Worm (Caenorhabditis elegans) whole organism, young adult: ENCODE data around the gene F57H12.6.

ENCODE experiments used
- D2030.7 ChIP-seq: fragments of 200-800 bp; sonication (Bioruptor generic); IDR thresholded peaks from 2 replicates; pipeline ENCODE4 v1.3.6; 2022; ENCODE audit warnings: missing genetic modification reagents, missing genetic modification characterization, missing compliant biosample characterization
- F52B5.7 ChIP-seq: sonication (generic microtip); optimal IDR thresholded peaks from 2 replicates; lab custom pipeline; 2016; ENCODE audit warnings: mild to moderate bottlenecking, missing genetic modification characterization, missing compliant biosample characterization
- K12H6.12 ChIP-seq: fragments of 200-800 bp; sonication (Bioruptor generic); optimal IDR thresholded peaks from 2 replicates; lab custom pipeline; 2018; ENCODE audit warnings: mild to moderate bottlenecking, missing genetic modification characterization, missing compliant biosample characterization
- T07F8.4 ChIP-seq: sonication (generic microtip); optimal IDR thresholded peaks from 2 replicates; lab custom pipeline; 2016; ENCODE audit warnings: mild to moderate bottlenecking, missing genetic modification characterization, moderate library complexity, missing compliant biosample characterization
- T26A5.8 ChIP-seq: sonication (generic microtip); optimal IDR thresholded peaks from 2 replicates; lab custom pipeline; 2016; ENCODE audit warnings: missing genetic modification characterization, missing compliant biosample characterization
- Y53F4B.3 ChIP-seq: fragments of 200-800 bp; sonication (Bioruptor generic); IDR thresholded peaks from 2 replicates; pipeline ENCODE4 v1.3.6; 2022; ENCODE audit warnings: missing genetic modification reagents, missing genetic modification characterization, missing compliant biosample characterization
- Y56A3A.18 ChIP-seq: fragments of 200-800 bp; sonication (Bioruptor generic); IDR thresholded peaks from 2 replicates; pipeline ENCODE4 v1.3.6; 2022; ENCODE audit warnings: missing genetic modification reagents, missing genetic modification characterization, missing compliant biosample characterization
- ama-1 ChIP-seq, 3 experiments: fragments of 150-350 bp in 1 of 3; sonication (generic microtip) in 2 of 3; optimal IDR thresholded peaks; 2 replicates each; lab custom pipeline; 2014 to 2018; ENCODE audit warnings: missing biosample characterization in 2 of 3, missing genetic modification characterization in 2 of 3, missing genetic modification reagents in 2 of 3
- aptf-2 ChIP-seq: fragments of 200-800 bp; sonication (Bioruptor generic); conservative IDR thresholded peaks from 2 replicates; pipeline ENCODE4 v1.3.6; 2022; ENCODE audit warnings: missing genetic modification reagents, missing genetic modification characterization, missing compliant biosample characterization
- athp-1 ChIP-seq: sonication (generic microtip); optimal IDR thresholded peaks from 2 replicates; lab custom pipeline; 2017; ENCODE audit warnings: mild to moderate bottlenecking, missing genetic modification characterization, missing compliant biosample characterization
- bed-2 ChIP-seq: fragments of 200-800 bp; sonication (Bioruptor generic); IDR thresholded peaks from 2 replicates; pipeline ENCODE4 v1.3.6; 2022; ENCODE audit warnings: missing genetic modification reagents, missing genetic modification characterization, missing compliant biosample characterization
- cebp-1 ChIP-seq, 2 experiments: fragments of 200-800 bp in 1 of 2; sonication (Bioruptor generic) in 1 of 2; sonication (generic microtip) in 1 of 2; IDR thresholded peaks in 1 of 2; optimal IDR thresholded peaks in 1 of 2; 2 replicates each; pipeline versions ENCODE4 v1.3.6 to Lab custom; 2017 to 2022; ENCODE audit warnings: missing compliant biosample characterization in 2 of 2, missing genetic modification characterization in 2 of 2, mild to moderate bottlenecking in 1 of 2, missing genetic modification reagents in 1 of 2, moderate library complexity in 1 of 2
- cebp-2 ChIP-seq: fragments of 200-800 bp; sonication (Bioruptor generic); IDR thresholded peaks from 2 replicates; pipeline ENCODE4 v1.3.6; 2022; ENCODE audit warnings: missing genetic modification characterization, missing compliant biosample characterization
- ceh-40 ChIP-seq: fragments of 200-800 bp; sonication (Bioruptor generic); IDR thresholded peaks from 2 replicates; pipeline ENCODE4 v1.3.6; 2022; ENCODE audit warnings: missing genetic modification characterization, missing compliant biosample characterization
- die-1 ChIP-seq: sonication (generic microtip); optimal IDR thresholded peaks from 2 replicates; lab custom pipeline; 2016; ENCODE audit warnings: missing genotype, mild to moderate bottlenecking, missing genetic modification characterization, missing compliant biosample characterization
- dpff-1 ChIP-seq: sonication (generic microtip); optimal IDR thresholded peaks from 2 replicates; lab custom pipeline; 2017; ENCODE audit warnings: mild to moderate bottlenecking, missing genetic modification characterization, missing compliant biosample characterization
- dpl-1 ChIP-seq: fragments of 150-350 bp; optimal IDR thresholded peaks from 2 replicates; lab custom pipeline; 2014; ENCODE audit warnings: missing biosample characterization, missing genetic modification reagents, missing genetic modification characterization
- efl-1 ChIP-seq: fragments of 150-350 bp; optimal IDR thresholded peaks from 2 replicates; lab custom pipeline; 2014; ENCODE audit warnings: missing biosample characterization, missing genetic modification reagents, missing genetic modification characterization
- egl-18 ChIP-seq: fragments of 200-800 bp; sonication (Bioruptor generic); IDR thresholded peaks from 2 replicates; pipeline ENCODE4 v1.3.6; 2022; ENCODE audit warnings: missing genetic modification reagents, missing genetic modification characterization, missing compliant biosample characterization
- egl-44 ChIP-seq: fragments of 200-800 bp; sonication (Bioruptor generic); IDR thresholded peaks from 2 replicates; pipeline ENCODE4 v1.3.6; 2022; ENCODE audit warnings: missing genetic modification reagents, missing genetic modification characterization, missing compliant biosample characterization
- egrh-3 ChIP-seq: fragments of 200-800 bp; sonication (Bioruptor generic); IDR thresholded peaks from 2 replicates; pipeline ENCODE4 v1.3.6; 2022; ENCODE audit warnings: missing genetic modification reagents, missing genetic modification characterization, missing compliant biosample characterization
- ekl-4 ChIP-seq: fragments of 200-800 bp; sonication (Bioruptor generic); IDR thresholded peaks from 2 replicates; pipeline ENCODE4 v1.3.6; 2022; ENCODE audit warnings: missing genetic modification reagents, missing genetic modification characterization, missing compliant biosample characterization
- ets-4 ChIP-seq: fragments of 200-800 bp; sonication (Bioruptor generic); optimal IDR thresholded peaks from 2 replicates; lab custom pipeline; 2018; ENCODE audit warnings: mild to moderate bottlenecking, missing genetic modification characterization, missing compliant biosample characterization
- him-1 ChIP-seq: sonication (generic microtip); optimal IDR thresholded peaks from 2 replicates; lab custom pipeline; 2016; ENCODE audit warnings: missing genotype, missing genetic modification reagents, missing genetic modification characterization, missing compliant biosample characterization
- hlh-12 ChIP-seq: sonication (generic microtip); optimal IDR thresholded peaks from 2 replicates; lab custom pipeline; 2016; ENCODE audit warnings: missing genetic modification characterization, missing compliant biosample characterization
- hmg-20 ChIP-seq: fragments of 200-800 bp; sonication (Bioruptor generic); IDR thresholded peaks from 2 replicates; pipeline ENCODE4 v1.3.6; 2022; ENCODE audit warnings: missing genetic modification reagents, missing genetic modification characterization, missing compliant biosample characterization
- lag-1 ChIP-seq: fragments of 200-800 bp; sonication (Bioruptor generic); IDR thresholded peaks from 2 replicates; pipeline ENCODE4 v1.3.6; 2022; ENCODE audit warnings: missing genetic modification reagents, missing genetic modification characterization, missing compliant biosample characterization
- lin-35 ChIP-seq, 3 experiments: fragments of 150-350 bp in 2 of 3; sonication (generic microtip) in 1 of 3; optimal IDR thresholded peaks; 2 replicates each; lab custom pipeline; 2014 to 2018; ENCODE audit warnings: missing biosample characterization in 3 of 3, missing genetic modification characterization in 3 of 3, missing genetic modification reagents in 3 of 3
- lin-40 ChIP-seq: sonication (generic microtip); optimal IDR thresholded peaks from 2 replicates; lab custom pipeline; 2016; ENCODE audit warnings: missing genetic modification characterization, mild to moderate bottlenecking, missing compliant biosample characterization, missing genotype, missing genetic modification reagents
- lir-1 ChIP-seq: fragments of 200-800 bp; sonication (Bioruptor generic); conservative IDR thresholded peaks from 2 replicates; pipeline ENCODE4 v1.3.6; 2022; ENCODE audit warnings: missing genetic modification reagents, missing genetic modification characterization, missing compliant biosample characterization
- madf-8 ChIP-seq: fragments of 200-800 bp; sonication (Bioruptor generic); conservative IDR thresholded peaks from 2 replicates; pipeline ENCODE4 v1.3.6; 2022; ENCODE audit warnings: missing genetic modification reagents, missing genetic modification characterization, missing compliant biosample characterization
- mcd-1 ChIP-seq: fragments of 200-800 bp; sonication (Bioruptor generic); IDR thresholded peaks from 2 replicates; pipeline ENCODE4 v1.3.6; 2022; ENCODE audit warnings: missing genetic modification reagents, missing genetic modification characterization, missing compliant biosample characterization
- nhr-120 ChIP-seq: fragments of 200-800 bp; sonication (Bioruptor generic); IDR thresholded peaks from 2 replicates; pipeline ENCODE4 v1.3.6; 2022; ENCODE audit warnings: missing genetic modification characterization, missing compliant biosample characterization
- nhr-80 ChIP-seq: sonication (generic microtip); optimal IDR thresholded peaks from 2 replicates; lab custom pipeline; 2016; ENCODE audit warnings: missing genetic modification characterization, missing compliant biosample characterization
- pbrm-1 ChIP-seq: fragments of 200-800 bp; sonication (Bioruptor generic); IDR thresholded peaks from 2 replicates; pipeline ENCODE4 v1.3.6; 2022; ENCODE audit warnings: missing genetic modification reagents, missing genetic modification characterization, missing compliant biosample characterization
- pha-4 ChIP-seq: fragments of 150-350 bp; sonication (generic microtip); optimal IDR thresholded peaks from 2 replicates; lab custom pipeline; 2014; ENCODE audit warnings: missing biosample characterization, missing genetic modification reagents, missing genetic modification characterization
- sea-2 ChIP-seq: fragments of 200-800 bp; sonication (Bioruptor generic); IDR thresholded peaks from 2 replicates; pipeline ENCODE4 v1.3.6; 2022; ENCODE audit warnings: missing genetic modification characterization, missing compliant biosample characterization
- snpc-1.1 ChIP-seq: sonication (generic microtip); optimal IDR thresholded peaks from 2 replicates; lab custom pipeline; 2017; ENCODE audit warnings: missing genetic modification characterization, mild to moderate bottlenecking, missing compliant biosample characterization, antibody characterized with exemption, moderate library complexity, missing genotype, missing genetic modification reagents; ENCODE audit not compliant: insufficient read depth
- snpc-4 ChIP-seq, 5 experiments: fragments of 150-350 bp in 1 of 5; sonication (generic microtip) in 4 of 5; optimal IDR thresholded peaks; 2 replicates each; lab custom pipeline; 2014 to 2018; ENCODE audit warnings: missing genetic modification characterization in 5 of 5, missing biosample characterization in 3 of 5, antibody characterized with exemption in 2 of 5, mild to moderate bottlenecking in 2 of 5, missing compliant biosample characterization in 2 of 5, missing genotype in 2 of 5, moderate library complexity in 2 of 5, missing genetic modification reagents in 1 of 5
- tbp1 ChIP-seq: fragments of 200-800 bp; sonication (Bioruptor generic); optimal IDR thresholded peaks from 2 replicates; lab custom pipeline; 2018; ENCODE audit warnings: mild to moderate bottlenecking, missing genetic modification characterization, missing compliant biosample characterization
- xnd-1 ChIP-seq: sonication (generic microtip); optimal IDR thresholded peaks from 2 replicates; lab custom pipeline; 2016; ENCODE audit warnings: missing genotype, missing genetic modification reagents, missing genetic modification characterization, missing compliant biosample characterization
- zfh-2 ChIP-seq: fragments of 200-800 bp; sonication (Bioruptor generic); conservative IDR thresholded peaks from 2 replicates; pipeline ENCODE4 v1.3.6; 2022; ENCODE audit warnings: missing genetic modification reagents, missing genetic modification characterization, missing compliant biosample characterization
- zim-3 ChIP-seq: sonication (generic microtip); optimal IDR thresholded peaks from 2 replicates; lab custom pipeline; 2017; ENCODE audit warnings: mild to moderate bottlenecking, missing genetic modification characterization, moderate library complexity, missing compliant biosample characterization
- ztf-26 ChIP-seq: sonication (generic microtip); optimal IDR thresholded peaks from 2 replicates; lab custom pipeline; 2017; ENCODE audit warnings: missing genetic modification characterization, missing compliant biosample characterization

The F57H12.6 gene

ce11 chrIV:7987083-7987482 lies 11.0 kb upstream of the F57H12.6 start, which contains the start of gene mec-17:
TSS of gene mec-17 (minus strand) at chrIV:7987183.
- no peak for TF ChIP-seq lin-40
- no peak for TF ChIP-seq efl-1 (GFP tag; lab: Kevin White, UChicago)
- no peak for TF ChIP-seq xnd-1
- TF ChIP-seq ztf-26 = no peak
- no peak for TF ChIP-seq dpff-1 (tag; lab: Kevin White, UChicago)
- TF ChIP-seq die-1 = no peak
- no peak for TF ChIP-seq snpc-4 (GFP tag; optimal IDR thresholded peaks at IDR 0.05; lab: Kevin White, UChicago)
- TF ChIP-seq snpc-4 (tag; optimal IDR thresholded peaks at IDR 0.05; lab: Kevin White, UChicago) = no peak
- no peak for TF ChIP-seq nhr-120 (GFP tag; lab: Robert Waterston, UW)
- no peak for TF ChIP-seq ets-4 (GFP tag; lab: Kevin White, UChicago)
- TF ChIP-seq Y56A3A.18 (GFP tag; lab: Robert Waterston, UW) = no peak
- no peak for TF ChIP-seq zfh-2 (GFP tag; lab: Robert Waterston, UW)
- TF ChIP-seq Y53F4B.3 = no peak
- no peak for TF ChIP-seq egrh-3 (GFP tag; lab: Robert Waterston, UW)
- no peak for TF ChIP-seq lin-35 (GFP tag; optimal IDR thresholded peaks at IDR 0.05; lab: Kevin White, UChicago)
- no peak for TF ChIP-seq cebp-2 (GFP tag; lab: Robert Waterston, UW)
- no peak for TF ChIP-seq hmg-20 (GFP tag; lab: Robert Waterston, UW)
- TF ChIP-seq, all 124 proteins: peak for 0

- no peak for TF ChIP-seq hlh-12 (tag; lab: Kevin White, UChicago)
- no peak for TF ChIP-seq athp-1 (tag; lab: Kevin White, UChicago)
- TF ChIP-seq egl-18 (GFP tag; lab: Robert Waterston, UW) = no peak
- no peak for TF ChIP-seq F52B5.7 (tag; lab: Kevin White, UChicago)
- TF ChIP-seq cebp-1 (GFP tag; IDR thresholded peaks at IDR 0.05; lab: Robert Waterston, UW) = no peak
- TF ChIP-seq cebp-1 (tag; optimal IDR thresholded peaks at IDR 0.05; lab: Kevin White, UChicago) = no peak
- TF ChIP-seq sea-2 (GFP tag; lab: Robert Waterston, UW) = no peak
- TF ChIP-seq tbp1 (GFP tag; lab: Kevin White, UChicago) = no peak
- no peak for TF ChIP-seq T07F8.4
- no peak for TF ChIP-seq ekl-4 (GFP tag; lab: Robert Waterston, UW)
- TF ChIP-seq T26A5.8 = no peak
- TF ChIP-seq pha-4 (tag; lab: Kevin White, UChicago) = no peak
- TF ChIP-seq egl-44 (GFP tag; lab: Robert Waterston, UW) = no peak
- TF ChIP-seq mcd-1 (GFP tag; lab: Robert Waterston, UW) = no peak
- no peak for TF ChIP-seq Y53F4B.3
- TF ChIP-seq K12H6.12 (tag; lab: Kevin White, UChicago) = no peak
- no peak for TF ChIP-seq zim-3 (tag; lab: Kevin White, UChicago)
- no peak for TF ChIP-seq D2030.7
Measured at ce11 chrIV:7985737-7986136, 9.6 kb upstream of the F57H12.6 start.

- no peak for TF ChIP-seq dpl-1
- TF ChIP-seq athp-1 (tag; lab: Kevin White, UChicago) = peak; percentile 16
- TF ChIP-seq madf-8 = no peak
- no peak for TF ChIP-seq lag-1 (GFP tag; lab: Robert Waterston, UW)
- TF ChIP-seq him-1 (tag; lab: Kevin White, UChicago) = no peak
- TF ChIP-seq egl-18 (GFP tag; lab: Robert Waterston, UW) = no peak
- TF ChIP-seq ama-1 (optimal IDR thresholded peaks at IDR 0.05; lab: Kevin White, UChicago) = no peak
- no peak for TF ChIP-seq ama-1 (GFP tag; optimal IDR thresholded peaks at IDR 0.05; lab: Kevin White, UChicago)
- no peak for TF ChIP-seq snpc-1.1
- TF ChIP-seq bed-2 (GFP tag; lab: Robert Waterston, UW) = no peak
- no peak for TF ChIP-seq K12H6.12 (tag; lab: Kevin White, UChicago)
- TF ChIP-seq nhr-80 (tag; lab: Kevin White, UChicago) = no peak
- TF ChIP-seq F52B5.7 (tag; lab: Kevin White, UChicago) = peak; percentile 89
- TF ChIP-seq ceh-40 (GFP tag; lab: Robert Waterston, UW) = no peak
- peak; percentile 16 for TF ChIP-seq xnd-1
- no peak for TF ChIP-seq cebp-1 (GFP tag; IDR thresholded peaks at IDR 0.05; lab: Robert Waterston, UW)
- TF ChIP-seq cebp-1 (tag; optimal IDR thresholded peaks at IDR 0.05; lab: Kevin White, UChicago) = peak; percentile 50
- TF ChIP-seq pbrm-1 = peak; percentile 16; the same call in 1 of the 2 replicates
- 0 out of 2 replicates have a peak, but pooled peaks have one; percentile 24 for TF ChIP-seq aptf-2
- TF ChIP-seq lir-1 = no peak
Measured at ce11 chrIV:7983728-7984346, 7.7 kb upstream of the F57H12.6 start.
